Fruit fly (Drosophila melanogaster): ENCODE data around the gene Snoo.

DNA sequence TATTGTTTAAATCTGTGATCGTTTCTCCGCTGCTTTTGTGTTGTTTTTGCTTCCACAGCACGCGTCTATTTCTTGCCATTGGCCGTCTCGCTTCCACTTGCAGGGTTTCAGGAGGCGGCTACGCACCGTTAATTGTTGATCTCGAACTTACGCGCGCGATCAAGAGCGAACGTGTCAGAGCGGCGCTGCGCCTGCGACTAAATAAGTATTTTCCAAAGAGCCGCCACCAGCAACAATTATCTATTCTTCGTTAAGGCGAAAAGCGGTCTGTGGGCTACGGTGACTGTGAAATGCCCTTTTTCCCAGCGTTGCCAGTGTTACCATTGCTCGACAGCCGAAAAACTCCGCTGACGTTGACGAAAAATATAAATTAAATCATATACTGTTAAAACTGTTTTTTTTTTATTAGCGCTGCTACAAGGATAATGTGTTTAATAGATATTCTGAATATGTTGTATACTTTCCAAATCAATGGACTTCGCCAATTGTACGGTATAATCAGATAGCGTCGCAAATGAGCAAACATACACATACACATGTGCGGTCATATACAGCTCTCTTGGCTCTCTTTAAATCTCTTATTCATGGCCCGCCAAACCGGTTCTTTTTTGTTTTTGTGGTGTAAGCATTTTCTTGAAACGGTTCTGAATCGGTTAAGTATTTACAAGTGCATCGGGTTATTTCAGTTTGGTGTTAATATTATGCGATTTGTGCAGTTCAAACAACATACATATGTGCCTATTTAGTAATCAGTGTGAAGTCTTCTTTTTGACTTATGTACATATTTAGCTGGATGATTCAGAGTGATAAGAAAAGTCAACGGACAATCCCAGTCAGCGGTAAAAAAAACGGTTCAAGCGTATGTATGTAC is 10.2 kb upstream of the Snoo start, which contains the start of gene pes:
- TF ChIP-seq Asciz (GFP tag; optimal IDR thresholded peaks at IDR 0.05) (peak; percentile 60), amos (GFP tag; IDR thresholded peaks at IDR 0.05; ENCODE audit: partially characterized antibody) (no peak; the same call in 1 of the 2 replicates), CG13296 (GFP tag; optimal IDR thresholded peaks at IDR 0.05) (peak; percentile 96)

Measured in whole organism, embryonic.